Fruit fly (Drosophila melanogaster) whole organism, adult: ENCODE data around the gene CCAP.

Experiments used
- CG11617 ChIP-seq: fragments of 200-800 bp; sonication (Bioruptor generic); optimal IDR thresholded peaks from 2 replicates; lab custom pipeline; 2017; ENCODE audit warnings: mild to moderate bottlenecking, missing biosample characterization, missing genetic modification reagents, missing genetic modification characterization
- CG12768 ChIP-seq: fragments of 200-800 bp; sonication (Bioruptor generic); optimal IDR thresholded peaks from 2 replicates; lab custom pipeline; 2017; ENCODE audit warnings: missing biosample characterization, missing genetic modification characterization, mild to moderate bottlenecking, moderate library complexity, missing genetic modification reagents
- CG14711 ChIP-seq: fragments of 200-800 bp; sonication (Bioruptor generic); optimal IDR thresholded peaks from 2 replicates; lab custom pipeline; 2018; ENCODE audit warnings: missing biosample characterization, mild to moderate bottlenecking, missing genetic modification characterization, moderate library complexity
- CG33017 ChIP-seq: fragments of 200-800 bp; sonication (Bioruptor generic); optimal IDR thresholded peaks from 2 replicates; lab custom pipeline; 2018; ENCODE audit warnings: missing biosample characterization, mild to moderate bottlenecking, missing genetic modification characterization, moderate library complexity
- CG5204 ChIP-seq: fragments of 200-800 bp; sonication (Bioruptor generic); optimal IDR thresholded peaks from 2 replicates; lab custom pipeline; 2016; ENCODE audit warnings: missing biosample characterization, missing genetic modification characterization
- CG7045 ChIP-seq: fragments of 200-800 bp; sonication (Bioruptor generic); optimal IDR thresholded peaks from 2 replicates; lab custom pipeline; 2017; ENCODE audit warnings: missing biosample characterization, mild to moderate bottlenecking, missing genetic modification characterization
- CG7101 ChIP-seq: fragments of 200-800 bp; sonication (Bioruptor generic); optimal IDR thresholded peaks from 2 replicates; lab custom pipeline; 2018; ENCODE audit warnings: missing biosample characterization, mild to moderate bottlenecking, missing genetic modification characterization, moderate library complexity
- Clk ChIP-seq: fragments of 200-800 bp; sonication (Bioruptor generic); optimal IDR thresholded peaks from 2 replicates; lab custom pipeline; 2017; ENCODE audit warnings: missing biosample characterization, missing genetic modification characterization
- Crg-1 ChIP-seq: fragments of 200-800 bp; sonication (Bioruptor generic); optimal IDR thresholded peaks from 2 replicates; lab custom pipeline; 2016; ENCODE audit warnings: missing biosample characterization, missing genetic modification characterization
- Hr96 ChIP-seq: fragments of 200-800 bp; sonication (Bioruptor generic); optimal IDR thresholded peaks from 2 replicates; lab custom pipeline; 2016; ENCODE audit warnings: missing biosample characterization, missing genetic modification characterization
- Mnt ChIP-seq: fragments of 200-800 bp; sonication (Bioruptor generic); optimal IDR thresholded peaks from 2 replicates; lab custom pipeline; 2016; ENCODE audit warnings: missing biosample characterization, mild to moderate bottlenecking, missing genetic modification characterization
- bab1 ChIP-seq: fragments of 200-800 bp; sonication (Bioruptor generic); optimal IDR thresholded peaks from 3 replicates; lab custom pipeline; 2019; ENCODE audit warnings: missing biosample characterization, mild to moderate bottlenecking, missing genetic modification characterization, moderate library complexity
- cic ChIP-seq: fragments of 200-800 bp; sonication (Bioruptor generic); optimal IDR thresholded peaks from 2 replicates; lab custom pipeline; 2017; ENCODE audit warnings: missing biosample characterization, mild to moderate bottlenecking, missing genetic modification characterization, moderate library complexity
- cnc ChIP-seq, 2 experiments: fragments of >200 bp; optimal IDR thresholded peaks; 2 replicates each; lab custom pipeline; 2017
- kay ChIP-seq: fragments of 200-800 bp; sonication (Bioruptor generic); peaks from one replicate; lab custom pipeline; 2016; ENCODE audit warnings: missing biosample characterization, missing genetic modification characterization, borderline replicate concordance
- ovo ChIP-seq: fragments of 200-800 bp; sonication (Bioruptor generic); optimal IDR thresholded peaks from 2 replicates; lab custom pipeline; 2016; ENCODE audit warnings: missing biosample characterization, missing genetic modification characterization
- pad ChIP-seq: fragments of 200-800 bp; sonication (Bioruptor generic); optimal IDR thresholded peaks from 3 replicates; lab custom pipeline; 2017; ENCODE audit warnings: missing biosample characterization, missing genetic modification characterization, mild to moderate bottlenecking, moderate library complexity, missing genetic modification reagents
- tj ChIP-seq: fragments of 200-800 bp; sonication (Bioruptor generic); optimal IDR thresholded peaks from 3 replicates; lab custom pipeline; 2017; ENCODE audit warnings: missing biosample characterization, mild to moderate bottlenecking, missing genetic modification characterization, moderate library complexity
- toe ChIP-seq: fragments of 200-800 bp; sonication (Bioruptor generic); optimal IDR thresholded peaks from 2 replicates; lab custom pipeline; 2016; ENCODE audit warnings: missing biosample characterization, missing genetic modification characterization

The CCAP gene

DNA sequence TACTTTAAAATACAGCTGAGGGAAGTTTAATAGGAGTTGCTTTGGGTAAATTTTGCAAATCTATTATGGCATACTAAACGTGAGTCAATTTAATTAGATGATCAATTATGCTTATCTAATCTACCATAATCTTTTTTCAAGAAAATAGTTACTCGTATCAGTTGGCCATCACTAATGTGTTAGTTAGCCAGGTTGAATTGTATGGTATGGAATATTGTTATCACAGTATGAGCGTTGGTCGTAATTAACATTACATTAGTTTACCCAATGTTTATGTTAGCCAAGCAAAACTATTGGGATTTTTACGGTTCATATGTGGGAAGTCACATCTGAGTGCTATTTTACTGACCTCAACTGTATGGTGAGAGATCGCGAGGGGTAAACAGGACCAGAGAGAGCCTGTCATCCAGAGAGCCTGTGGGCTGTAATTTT lies 28.3 kb downstream of the CCAP start:
- no peak for TF ChIP-seq CG7101 (tag; lab: Kevin White, UChicago)
- TF ChIP-seq toe, result no peak
- TF ChIP-seq pad (GFP tag; lab: Kevin White, UChicago), result no peak
- TF ChIP-seq CG14711 (tag; lab: Kevin White, UChicago), result no peak
- no peak for TF ChIP-seq cic (GFP tag; lab: Kevin White, UChicago)
- TF ChIP-seq Clk (GFP tag; lab: Kevin White, UChicago), result no peak
- TF ChIP-seq CG11617 (GFP tag; lab: Kevin White, UChicago), result no peak
- no peak for TF ChIP-seq CG33017 (tag; lab: Kevin White, UChicago)
- no peak for TF ChIP-seq bab1 (GFP tag; lab: Kevin White, UChicago)
- TF ChIP-seq ovo (GFP tag; lab: Kevin White, UChicago), result no peak
- no peak for TF ChIP-seq CG7045 (GFP tag; lab: Kevin White, UChicago)

DNA sequence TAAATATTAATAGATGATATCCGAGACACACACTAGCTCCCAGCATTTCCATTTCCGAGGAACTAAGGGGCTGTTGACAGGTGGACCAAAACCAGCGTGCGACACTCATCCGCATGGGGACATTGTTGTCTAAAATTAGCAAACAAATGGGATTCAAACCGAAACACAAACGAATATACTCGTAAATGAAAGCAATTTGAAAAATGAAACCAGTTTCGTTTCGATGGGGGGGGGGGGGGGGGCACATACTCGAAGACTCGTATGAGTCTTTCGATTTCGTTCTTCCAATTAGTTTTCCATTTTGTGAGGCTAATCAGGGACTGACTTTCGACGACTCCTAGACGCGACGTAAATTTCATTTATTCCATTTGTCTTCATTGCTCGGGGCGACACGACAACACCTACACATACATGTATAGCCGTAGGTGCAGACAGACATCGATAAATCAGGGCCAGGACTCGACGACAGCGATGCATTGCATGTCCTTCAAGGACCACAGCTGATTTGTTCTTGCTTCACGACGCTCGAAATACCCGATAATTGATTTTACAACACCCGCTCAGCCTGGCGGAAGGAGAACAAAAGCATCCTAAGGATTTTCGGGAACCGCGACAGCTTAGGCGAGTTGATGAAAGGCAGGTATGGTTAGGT lies 29.1 kb downstream of the CCAP start:
- TF ChIP-seq Hr96 (GFP tag; lab: Kevin White, UChicago) (no peak), CG33017 (tag; lab: Kevin White, UChicago) (no peak), ovo (GFP tag; lab: Kevin White, UChicago) (no peak), toe (no peak), kay (GFP tag; lab: Kevin White, UChicago) (no peak), tj (GFP tag; lab: Kevin White, UChicago) (no peak), bab1 (GFP tag; lab: Kevin White, UChicago) (no peak), CG14711 (tag; lab: Kevin White, UChicago) (no peak), CG5204 (GFP tag; lab: Kevin White, UChicago) (no peak), cnc (optimal IDR thresholded peaks at IDR 0.05; lab: Kevin White, UChicago) (no peak), cic (GFP tag; lab: Kevin White, UChicago) (no peak), Clk (GFP tag; lab: Kevin White, UChicago) (no peak), CG7101 (tag; lab: Kevin White, UChicago) (no peak), CG12768 (GFP tag; lab: Kevin White, UChicago) (no peak), Crg-1 (GFP tag; lab: Kevin White, UChicago) (no peak), CG7045 (GFP tag; lab: Kevin White, UChicago) (no peak), CG11617 (GFP tag; lab: Kevin White, UChicago) (no peak), Mnt (no peak), pad (GFP tag; lab: Kevin White, UChicago) (no peak)

DNA sequence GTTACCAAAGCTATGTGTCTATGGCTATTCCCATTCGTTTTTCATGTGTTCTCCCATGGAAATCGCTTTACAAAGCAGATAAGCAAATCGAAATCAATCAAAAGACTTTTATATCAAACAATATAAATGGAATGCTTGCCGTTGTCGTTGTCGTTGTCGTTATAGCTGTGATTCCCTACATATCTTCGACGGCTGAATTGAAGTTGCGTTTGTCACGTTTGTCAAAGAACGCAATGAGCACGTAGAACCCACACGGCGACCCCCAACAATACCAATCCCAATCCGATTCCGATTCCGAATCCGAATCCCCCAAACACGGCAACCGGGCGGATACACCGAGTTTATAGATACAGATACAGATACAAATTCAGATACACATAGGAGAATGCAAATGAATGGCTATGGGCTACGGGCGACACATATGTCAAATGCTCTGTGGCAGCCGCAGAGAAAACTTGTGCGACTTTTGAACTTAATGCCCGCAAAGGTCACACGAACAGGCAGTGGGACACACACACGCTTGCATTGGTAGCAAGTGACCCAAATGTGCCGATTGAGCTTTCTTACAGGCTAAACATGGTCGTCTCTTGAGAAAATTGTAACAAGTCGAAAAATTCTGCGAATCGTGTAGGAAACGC lies 32.0 kb downstream of the CCAP start:
- TF ChIP-seq CG12768 (GFP tag; lab: Kevin White, UChicago) (no peak), pad (GFP tag; lab: Kevin White, UChicago) (no peak), cnc (optimal IDR thresholded peaks at IDR 0.05; lab: Kevin White, UChicago) (no peak), bab1 (GFP tag; lab: Kevin White, UChicago) (no peak), kay (GFP tag; lab: Kevin White, UChicago) (no peak), Hr96 (GFP tag; lab: Kevin White, UChicago) (no peak), CG5204 (GFP tag; lab: Kevin White, UChicago) (no peak), cic (GFP tag; lab: Kevin White, UChicago) (no peak), CG14711 (tag; lab: Kevin White, UChicago) (no peak), CG33017 (tag; lab: Kevin White, UChicago) (no peak), CG11617 (GFP tag; lab: Kevin White, UChicago) (no peak), CG7101 (tag; lab: Kevin White, UChicago) (no peak), Mnt (no peak), CG7045 (GFP tag; lab: Kevin White, UChicago) (no peak), Crg-1 (GFP tag; lab: Kevin White, UChicago) (no peak)

DNA sequence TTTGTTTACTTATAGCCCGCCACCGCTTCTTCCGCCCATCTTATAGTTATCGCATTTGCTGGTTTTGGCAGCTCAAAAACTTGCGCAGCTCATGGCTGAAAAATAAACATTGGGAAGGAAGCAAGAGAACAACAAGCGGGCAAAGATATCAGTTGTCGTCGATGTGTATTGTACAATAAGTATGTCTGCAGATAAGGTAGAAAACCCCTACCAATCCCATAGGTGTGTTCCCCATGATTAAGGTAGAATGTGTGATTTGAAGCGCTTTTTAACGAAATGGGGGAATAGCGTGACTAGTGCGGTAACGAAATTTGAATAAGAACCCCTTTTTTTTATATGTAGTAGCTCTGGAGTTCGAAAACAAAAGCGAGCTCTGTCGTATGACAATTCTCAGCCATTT lies 32.8 kb downstream of the CCAP start:
- TF ChIP-seq cic (GFP tag; lab: Kevin White, UChicago), result peak; percentile 13
- peak; percentile 21 for TF ChIP-seq CG12768 (GFP tag; lab: Kevin White, UChicago)
- TF ChIP-seq CG7045 (GFP tag; lab: Kevin White, UChicago), result no peak

DNA sequence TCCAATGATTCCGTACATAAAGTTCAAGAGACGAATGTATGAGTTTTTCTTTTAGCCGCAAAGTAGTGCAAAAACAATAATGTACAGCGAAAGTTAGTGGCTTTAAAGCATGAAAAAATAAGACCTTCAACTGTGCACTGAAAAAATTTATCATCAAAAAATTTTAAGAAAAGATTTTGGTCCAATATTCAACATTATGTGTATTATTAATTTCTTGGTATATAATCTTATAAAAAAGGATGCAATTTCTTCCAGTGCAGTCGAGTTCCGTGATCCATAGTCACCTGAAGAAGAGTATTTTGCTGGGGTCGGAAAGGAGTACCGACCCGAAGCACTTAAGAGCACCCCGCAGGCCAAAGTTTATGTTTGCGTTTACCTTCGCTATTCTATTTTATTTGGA lies 33.3 kb downstream of the CCAP start:
- TF ChIP-seq CG5204 (GFP tag; lab: Kevin White, UChicago), result no peak
- TF ChIP-seq Clk (GFP tag; lab: Kevin White, UChicago), result no peak
- no peak for TF ChIP-seq CG14711 (tag; lab: Kevin White, UChicago)
- TF ChIP-seq CG12768 (GFP tag; lab: Kevin White, UChicago), result no peak
- no peak for TF ChIP-seq kay (GFP tag; lab: Kevin White, UChicago)

DNA sequence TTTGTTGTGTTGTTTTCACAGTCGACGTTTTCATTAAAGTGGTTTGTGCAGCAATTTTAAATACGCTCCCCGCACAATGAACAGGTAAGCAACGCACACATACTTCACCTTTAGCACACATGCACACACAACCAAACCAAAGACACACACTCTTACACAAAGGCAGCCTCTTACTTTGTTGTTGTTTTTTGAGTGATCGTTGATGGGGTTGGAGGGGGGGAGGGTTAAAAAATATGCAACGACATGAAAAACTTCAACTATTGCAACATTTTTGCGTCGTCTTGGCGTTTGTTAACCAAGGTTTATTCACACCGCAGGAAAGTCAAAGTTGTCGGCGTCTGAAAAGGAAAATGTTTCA lies 33.9 kb downstream of the CCAP start:
- TF ChIP-seq cic (GFP tag; lab: Kevin White, UChicago) (no peak), tj (GFP tag; lab: Kevin White, UChicago) (peak; percentile 95)
